Worm (Caenorhabditis elegans): ENCODE data around the gene D2024.4.

ce11 chrIV:7216210-7216609, 14.8 kb upstream of the D2024.4 start:
- TF ChIP-seq zag-1 (tag; optimal IDR thresholded peaks at IDR 0.05), result no peak
- no peak for TF ChIP-seq nhr-28 (tag; optimal IDR thresholded peaks at IDR 0.05)
- TF ChIP-seq fkh-10 (GFP tag; optimal IDR thresholded peaks at IDR 0.05), result no peak
- no peak for TF ChIP-seq ZK546.5 (tag; optimal IDR thresholded peaks at IDR 0.05)
- TF ChIP-seq mml-1 (tag; optimal IDR thresholded peaks at IDR 0.05), result no peak
